Worm (Caenorhabditis elegans) whole organism, late embryonic: Measurements from ENCODE around the gene ddl-1.

Source experiments
- Y22D7AL.16 ChIP-seq: sonication (generic microtip); optimal IDR thresholded peaks from 2 replicates; lab custom pipeline; 2016; ENCODE audit warnings: missing genetic modification characterization, missing compliant biosample characterization
- ceh-24 ChIP-seq: sonication (generic microtip); optimal IDR thresholded peaks from 2 replicates; lab custom pipeline; 2016; ENCODE audit warnings: mild to moderate bottlenecking, missing genetic modification characterization, missing compliant biosample characterization
- elt-4 ChIP-seq: sonication (generic microtip); optimal IDR thresholded peaks from 2 replicates; lab custom pipeline; 2016; ENCODE audit warnings: missing genetic modification characterization, missing compliant biosample characterization
- fkh-10 ChIP-seq: fragments of 150-350 bp; optimal IDR thresholded peaks from 2 replicates; lab custom pipeline; 2014; ENCODE audit warnings: missing biosample characterization, missing genetic modification reagents, missing genetic modification characterization
- pat-9 ChIP-seq: fragments of 200-800 bp; sonication (Bioruptor generic); optimal IDR thresholded peaks from 2 replicates; lab custom pipeline; 2018; ENCODE audit warnings: mild to moderate bottlenecking, missing genetic modification characterization, moderate library complexity, missing compliant biosample characterization

DNA sequence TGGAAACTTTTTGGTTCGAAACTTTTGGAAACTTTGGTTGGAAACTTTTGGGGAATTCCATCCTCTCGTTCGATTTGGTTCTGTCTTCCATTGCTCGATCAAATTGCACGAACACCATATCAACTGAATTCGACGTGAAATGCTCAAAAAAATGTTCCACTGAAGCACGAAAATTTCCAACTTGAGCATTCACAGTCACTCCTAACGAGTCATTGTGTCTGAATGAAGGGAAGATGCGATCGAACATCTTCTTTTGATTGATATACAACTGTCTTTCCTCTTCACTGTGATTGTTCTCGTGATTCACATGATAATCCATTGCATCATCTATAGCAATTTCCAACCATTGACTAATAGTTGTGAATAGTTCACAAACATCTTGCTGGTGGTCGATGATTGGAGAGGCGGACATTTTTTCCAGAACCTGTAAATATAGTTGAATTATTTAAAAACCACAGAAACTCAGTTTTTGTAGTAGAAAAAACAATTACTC is 19.8 kb downstream of the ddl-1 start, which contains the start of gene F59E12.15:
- TF ChIP-seq pat-9 (tag; lab: Kevin White, UChicago), result no peak
- TF ChIP-seq ceh-24, result no peak
- no peak for TF ChIP-seq elt-4 (tag; lab: Kevin White, UChicago)
- TF ChIP-seq Y22D7AL.16 (tag; lab: Kevin White, UChicago), result no peak
- TF ChIP-seq fkh-10 (GFP tag; lab: Kevin White, UChicago), result no peak
